Worm (Caenorhabditis elegans) whole organism, mixed stage, embryonic: ENCODE data around the gene irld-4.
A peak's percentile ranks its signal among the peaks of the same experiment; 100 is the strongest.

ENCODE experiments used
- M03D4.4 ChIP-seq: sonication (generic microtip); optimal IDR thresholded peaks from 2 replicates; lab custom pipeline; 2017; ENCODE audit warnings: mild to moderate bottlenecking, missing genetic modification characterization, missing compliant biosample characterization
- bed-3 ChIP-seq: fragments of 200-800 bp; sonication (Bioruptor generic); optimal IDR thresholded peaks from 3 replicates; lab custom pipeline; 2018; ENCODE audit warnings: mild to moderate bottlenecking, missing genetic modification characterization, moderate library complexity, missing compliant biosample characterization
- blmp-1 ChIP-seq: fragments of 150-350 bp; optimal IDR thresholded peaks from 2 replicates; lab custom pipeline; 2014; ENCODE audit warnings: missing biosample characterization, missing genetic modification characterization
- ceh-39 ChIP-seq: fragments of 150-350 bp; optimal IDR thresholded peaks from 2 replicates; lab custom pipeline; 2014; ENCODE audit warnings: missing biosample characterization, missing genetic modification characterization
- ceh-43 ChIP-seq: fragments of 200-800 bp; sonication (Bioruptor generic); optimal IDR thresholded peaks from 2 replicates; lab custom pipeline; 2018; ENCODE audit warnings: mild to moderate bottlenecking, missing genetic modification characterization, moderate library complexity, missing compliant biosample characterization
- ces-1 ChIP-seq: fragments of 150-350 bp; optimal IDR thresholded peaks from 2 replicates; lab custom pipeline; 2014; ENCODE audit warnings: missing biosample characterization, missing genetic modification reagents, missing genetic modification characterization
- cnd-1 ChIP-seq: fragments of 200-800 bp; sonication (Bioruptor generic); optimal IDR thresholded peaks from 2 replicates; lab custom pipeline; 2018; ENCODE audit warnings: mild to moderate bottlenecking, missing genetic modification characterization, missing compliant biosample characterization
- drap-1 ChIP-seq: fragments of 200-800 bp; sonication (Bioruptor generic); optimal IDR thresholded peaks from 3 replicates; lab custom pipeline; 2018; ENCODE audit warnings: mild to moderate bottlenecking, missing genetic modification characterization, missing compliant biosample characterization
- elt-3 ChIP-seq: fragments of 150-350 bp; optimal IDR thresholded peaks from 2 replicates; lab custom pipeline; 2014; ENCODE audit warnings: missing biosample characterization, missing genetic modification characterization
- flh-1 ChIP-seq: fragments of 200-800 bp; sonication (Bioruptor generic); optimal IDR thresholded peaks from 2 replicates; lab custom pipeline; 2018; ENCODE audit warnings: mild to moderate bottlenecking, missing genetic modification characterization, moderate library complexity, missing compliant biosample characterization
- ham-2 ChIP-seq: fragments of 200-800 bp; sonication (Bioruptor generic); optimal IDR thresholded peaks from 2 replicates; lab custom pipeline; 2018; ENCODE audit warnings: mild to moderate bottlenecking, missing genetic modification characterization, missing compliant biosample characterization
- hlh-1 ChIP-seq: fragments of 150-350 bp; optimal IDR thresholded peaks from 2 replicates; lab custom pipeline; 2014; ENCODE audit warnings: missing biosample characterization, missing genetic modification reagents, missing genetic modification characterization
- lin-13 ChIP-seq: fragments of 150-350 bp; optimal IDR thresholded peaks from 2 replicates; lab custom pipeline; 2014; ENCODE audit warnings: missing biosample characterization, missing genetic modification characterization
- lin-32 ChIP-seq: fragments of 200-800 bp; sonication (Bioruptor generic); optimal IDR thresholded peaks from 2 replicates; lab custom pipeline; 2018; ENCODE audit warnings: mild to moderate bottlenecking, missing genetic modification characterization, missing compliant biosample characterization
- lsy-2 ChIP-seq: fragments of 150-350 bp; optimal IDR thresholded peaks from 2 replicates; lab custom pipeline; 2014; ENCODE audit warnings: missing biosample characterization, missing genetic modification characterization
- mab-5 ChIP-seq: fragments of 150-350 bp; optimal IDR thresholded peaks from 2 replicates; lab custom pipeline; 2014; ENCODE audit warnings: missing biosample characterization, missing genetic modification characterization
- mep-1 ChIP-seq: fragments of 150-350 bp; optimal IDR thresholded peaks from 2 replicates; lab custom pipeline; 2017; ENCODE audit warnings: missing biosample characterization, missing genetic modification reagents, missing genetic modification characterization, inconsistent platforms
- mls-2 ChIP-seq: sonication (generic microtip); optimal IDR thresholded peaks from 2 replicates; lab custom pipeline; 2016; ENCODE audit warnings: mild to moderate bottlenecking, missing genetic modification characterization, moderate library complexity, missing compliant biosample characterization
- nhr-12 ChIP-seq: fragments of 150-350 bp; optimal IDR thresholded peaks from 2 replicates; lab custom pipeline; 2014; ENCODE audit warnings: missing biosample characterization, missing genetic modification characterization
- nhr-2 ChIP-seq: fragments of 150-350 bp; optimal IDR thresholded peaks from 2 replicates; lab custom pipeline; 2014; ENCODE audit warnings: missing biosample characterization, missing genetic modification characterization
- nhr-237 ChIP-seq: fragments of 150-350 bp; optimal IDR thresholded peaks from 2 replicates; lab custom pipeline; 2014; ENCODE audit warnings: missing biosample characterization, missing genetic modification characterization
- nhr-28 ChIP-seq: fragments of 150-350 bp; optimal IDR thresholded peaks from 2 replicates; lab custom pipeline; 2014; ENCODE audit warnings: missing biosample characterization, missing genetic modification characterization
- nhr-76 ChIP-seq: sonication (generic microtip); optimal IDR thresholded peaks from 2 replicates; lab custom pipeline; 2017; ENCODE audit warnings: missing biosample characterization, missing genetic modification characterization
- pha-4 ChIP-seq: fragments of 150-350 bp; optimal IDR thresholded peaks from 2 replicates; lab custom pipeline; 2018; ENCODE audit warnings: missing biosample characterization, missing genetic modification reagents, missing genetic modification characterization
- sem-2 ChIP-seq: fragments of 200-800 bp; sonication (Bioruptor generic); optimal IDR thresholded peaks from 2 replicates; lab custom pipeline; 2018; ENCODE audit warnings: mild to moderate bottlenecking, missing genetic modification characterization, missing compliant biosample characterization
- snpc-4 ChIP-seq: fragments of 150-350 bp; optimal IDR thresholded peaks from 2 replicates; lab custom pipeline; 2014; ENCODE audit warnings: missing biosample characterization, missing genetic modification characterization
- sptf-1 ChIP-seq: sonication (generic microtip); optimal IDR thresholded peaks from 2 replicates; lab custom pipeline; 2017; ENCODE audit warnings: mild to moderate bottlenecking, missing genetic modification characterization, moderate library complexity, missing compliant biosample characterization
- tbx-8 ChIP-seq: fragments of 200-800 bp; sonication (Bioruptor generic); optimal IDR thresholded peaks from 2 replicates; lab custom pipeline; 2018; ENCODE audit warnings: mild to moderate bottlenecking, missing genetic modification characterization, moderate library complexity, missing compliant biosample characterization
- unc-120 ChIP-seq: sonication (generic microtip); optimal IDR thresholded peaks from 2 replicates; lab custom pipeline; 2017; ENCODE audit warnings: missing genetic modification characterization, missing compliant biosample characterization; ENCODE audit not compliant: poor library complexity, severe bottlenecking
- unc-62 ChIP-seq: fragments of 150-350 bp; optimal IDR thresholded peaks from 2 replicates; lab custom pipeline; 2014; ENCODE audit warnings: missing biosample characterization, missing genetic modification reagents, missing genetic modification characterization
- zip-8 ChIP-seq: fragments of 150-350 bp; optimal IDR thresholded peaks from 2 replicates; lab custom pipeline; 2014; ENCODE audit warnings: missing biosample characterization, missing genetic modification characterization
- ztf-11 ChIP-seq: fragments of 150-350 bp; optimal IDR thresholded peaks from 2 replicates; lab custom pipeline; 2014; ENCODE audit warnings: missing biosample characterization, missing genetic modification characterization

Gene irld-4

ce11 chrIV:14632799-14633198 is at the start of gene irld-4:
Gene irld-4, plus strand, starts transcription at chrIV:14633099.
- no peak for TF ChIP-seq ceh-43
- TF ChIP-seq zip-8 (tag; lab: Kevin White, UChicago), result no peak
- TF ChIP-seq drap-1 (GFP tag; lab: Kevin White, UChicago), result no peak
- TF ChIP-seq pha-4 (tag; lab: Kevin White, UChicago), result no peak
- TF ChIP-seq lin-13 (tag; lab: Kevin White, UChicago), result no peak
- TF ChIP-seq sem-2 (GFP tag; lab: Kevin White, UChicago), result no peak
- TF ChIP-seq ceh-39 (tag; lab: Kevin White, UChicago), result no peak
- TF ChIP-seq nhr-28 (tag; lab: Kevin White, UChicago), result no peak
- TF ChIP-seq hlh-1 (tag; lab: Kevin White, UChicago), result no peak
- no peak for TF ChIP-seq elt-3
- no peak for TF ChIP-seq sptf-1 (tag; lab: Kevin White, UChicago)
- TF ChIP-seq lin-32, result no peak
- no peak for TF ChIP-seq snpc-4 (tag; lab: Kevin White, UChicago)
- TF ChIP-seq nhr-237 (tag; lab: Kevin White, UChicago), result no peak
- no peak for TF ChIP-seq cnd-1 (tag; lab: Kevin White, UChicago)
- TF ChIP-seq nhr-76 (tag; lab: Kevin White, UChicago), result no peak
- TF ChIP-seq, all 35 proteins: peak for 0

ce11 chrIV:14586759-14587158 is 46.1 kb upstream of the irld-4 start:
- no peak for TF ChIP-seq cnd-1 (tag; lab: Kevin White, UChicago)
- TF ChIP-seq, all 35 proteins: peak for 0

- TF ChIP-seq ham-2 (GFP tag; lab: Kevin White, UChicago), result no peak
- TF ChIP-seq nhr-12, result no peak
- TF ChIP-seq tbx-8 (GFP tag; lab: Kevin White, UChicago), result no peak
- TF ChIP-seq hlh-1 (tag; lab: Kevin White, UChicago), result no peak
- no peak for TF ChIP-seq mab-5 (tag; lab: Kevin White, UChicago)
- no peak for TF ChIP-seq ztf-11 (tag; lab: Kevin White, UChicago)
- TF ChIP-seq zip-8 (tag; lab: Kevin White, UChicago), result no peak
- no peak for TF ChIP-seq mls-2 (tag; lab: Kevin White, UChicago)
- no peak for TF ChIP-seq lin-32
- TF ChIP-seq ceh-43, result no peak
- no peak for TF ChIP-seq sem-2 (GFP tag; lab: Kevin White, UChicago)
Observed at ce11 chrIV:14587589-14587988, 45.3 kb upstream of the irld-4 start.

DNA sequence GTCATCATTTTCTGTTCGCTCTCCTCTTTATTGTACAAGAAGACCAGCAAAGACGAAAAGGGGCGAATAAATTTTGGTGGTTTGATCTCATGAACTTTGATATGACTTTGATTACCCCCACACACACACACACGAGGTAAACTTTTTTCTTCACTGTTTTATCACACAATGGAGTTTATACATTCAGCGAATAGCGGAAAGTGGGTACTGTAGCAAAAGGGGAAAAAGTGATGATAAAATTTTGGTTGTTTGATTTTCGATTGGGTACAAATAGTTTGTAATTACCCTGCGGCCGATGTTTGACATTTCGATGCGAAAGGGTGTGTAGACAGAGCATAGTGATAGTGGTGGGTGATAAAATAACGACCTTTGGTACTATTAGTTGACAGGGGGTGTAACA is 38.6 kb upstream of the irld-4 start:
- no peak for TF ChIP-seq hlh-1 (tag; lab: Kevin White, UChicago)
- TF ChIP-seq elt-3, result peak; percentile 43
- TF ChIP-seq lsy-2 (tag; lab: Kevin White, UChicago), result peak; percentile 26
- TF ChIP-seq nhr-237 (tag; lab: Kevin White, UChicago), result peak; percentile 11

DNA sequence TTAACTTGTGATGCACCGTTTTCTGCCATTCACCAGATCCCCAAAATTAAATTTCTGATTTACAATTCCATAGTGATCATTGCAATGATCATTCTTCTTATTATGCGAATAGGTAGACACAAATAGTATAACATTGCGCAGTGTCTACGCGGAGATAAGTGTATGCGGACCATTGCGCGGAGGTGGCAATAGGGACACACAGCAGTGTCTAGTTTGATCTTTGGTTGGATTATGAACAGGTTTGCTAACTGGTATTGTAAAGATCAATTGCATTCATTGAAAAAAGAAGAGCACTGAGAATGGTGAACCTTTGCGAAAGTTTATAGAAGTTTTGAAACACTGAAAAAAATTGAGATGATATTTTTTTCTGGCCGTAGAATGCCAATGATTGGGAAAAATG is 33.6 kb upstream of the irld-4 start:
- TF ChIP-seq ceh-43, result no peak
- no peak for TF ChIP-seq nhr-12
- no peak for TF ChIP-seq pha-4 (tag; lab: Kevin White, UChicago)
- no peak for TF ChIP-seq unc-120
- no peak for TF ChIP-seq nhr-2 (tag; lab: Kevin White, UChicago)
- no peak for TF ChIP-seq M03D4.4
- TF ChIP-seq unc-62 (GFP tag; lab: Kevin White, UChicago), result no peak
- no peak for TF ChIP-seq mls-2 (tag; lab: Kevin White, UChicago)
- TF ChIP-seq mab-5 (tag; lab: Kevin White, UChicago), result no peak
- TF ChIP-seq elt-3, result no peak
- no peak for TF ChIP-seq mep-1 (tag; lab: Kevin White, UChicago)
- no peak for TF ChIP-seq drap-1 (GFP tag; lab: Kevin White, UChicago)
- TF ChIP-seq bed-3, result no peak
- no peak for TF ChIP-seq tbx-8 (GFP tag; lab: Kevin White, UChicago)
- TF ChIP-seq lsy-2 (tag; lab: Kevin White, UChicago), result no peak
- no peak for TF ChIP-seq flh-1 (GFP tag; lab: Kevin White, UChicago)
- TF ChIP-seq lin-13 (tag; lab: Kevin White, UChicago), result no peak
- TF ChIP-seq nhr-28 (tag; lab: Kevin White, UChicago), result no peak

DNA sequence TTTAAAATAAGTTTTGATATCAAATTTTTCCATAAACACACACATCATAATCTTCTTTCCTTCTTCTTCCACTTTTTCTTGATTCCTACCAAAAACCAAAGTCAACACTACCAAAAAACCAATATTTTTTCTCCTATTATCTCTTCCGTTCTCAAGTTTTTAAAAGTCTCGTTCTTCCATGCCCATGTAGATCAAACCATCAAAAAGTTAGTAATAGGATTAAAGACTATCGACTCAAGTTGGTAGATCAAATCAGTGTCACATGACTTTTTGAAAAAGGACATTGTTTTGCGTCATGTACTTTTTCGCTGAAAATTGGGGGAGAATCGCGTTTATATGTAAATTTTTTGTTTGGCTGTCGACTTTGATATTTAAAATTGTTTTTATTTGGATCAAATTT is 29.9 kb upstream of the irld-4 start:
- TF ChIP-seq unc-120, result no peak
- no peak for TF ChIP-seq pha-4 (tag; lab: Kevin White, UChicago)
- TF ChIP-seq sem-2 (GFP tag; lab: Kevin White, UChicago), result no peak
- TF ChIP-seq ceh-39 (tag; lab: Kevin White, UChicago), result no peak
- no peak for TF ChIP-seq elt-3
- TF ChIP-seq mep-1 (tag; lab: Kevin White, UChicago), result no peak
- no peak for TF ChIP-seq nhr-76 (tag; lab: Kevin White, UChicago)
- TF ChIP-seq flh-1 (GFP tag; lab: Kevin White, UChicago), result no peak
- TF ChIP-seq lin-32, result no peak
- TF ChIP-seq nhr-2 (tag; lab: Kevin White, UChicago), result no peak
- no peak for TF ChIP-seq hlh-1 (tag; lab: Kevin White, UChicago)
- no peak for TF ChIP-seq lsy-2 (tag; lab: Kevin White, UChicago)
- TF ChIP-seq sptf-1 (tag; lab: Kevin White, UChicago), result no peak
- no peak for TF ChIP-seq drap-1 (GFP tag; lab: Kevin White, UChicago)
- TF ChIP-seq zip-8 (tag; lab: Kevin White, UChicago), result no peak
- no peak for TF ChIP-seq snpc-4 (tag; lab: Kevin White, UChicago)
- TF ChIP-seq ces-1 (GFP tag; lab: Kevin White, UChicago), result no peak
- TF ChIP-seq tbx-8 (GFP tag; lab: Kevin White, UChicago), result no peak
- no peak for TF ChIP-seq blmp-1
